Worm (Caenorhabditis elegans) whole organism, L2 larva: Measurements from ENCODE around the gene Y41E3.13.

Source experiments
- aly-2 ChIP-seq: fragments of 150-350 bp; optimal IDR thresholded peaks from 2 replicates; lab custom pipeline; 2014; ENCODE audit warnings: missing biosample characterization, missing genetic modification characterization
- egl-27 ChIP-seq: sonication (generic microtip); optimal IDR thresholded peaks from 3 replicates; lab custom pipeline; 2017; ENCODE audit warnings: missing biosample characterization, missing genetic modification reagents, missing genetic modification characterization
- elt-1 ChIP-seq: fragments of 150-350 bp; optimal IDR thresholded peaks from 2 replicates; lab custom pipeline; 2014; ENCODE audit warnings: missing biosample characterization, missing genetic modification characterization
- lin-39 ChIP-seq: fragments of 150-350 bp; optimal IDR thresholded peaks from 2 replicates; lab custom pipeline; 2014; ENCODE audit warnings: missing biosample characterization, missing genetic modification reagents, missing genetic modification characterization
- mdl-1 ChIP-seq, 2 experiments: fragments of 150-350 bp in 1 of 2; sonication (generic microtip) in 1 of 2; optimal IDR thresholded peaks; 2 replicates each; lab custom pipeline; 2017; ENCODE audit warnings: missing biosample characterization in 2 of 2, missing genetic modification characterization in 2 of 2
- nhr-10 ChIP-seq: sonication (generic microtip); optimal IDR thresholded peaks from 2 replicates; lab custom pipeline; 2017; ENCODE audit warnings: missing biosample characterization, missing genetic modification characterization
- nhr-12 ChIP-seq: fragments of 150-350 bp; optimal IDR thresholded peaks from 2 replicates; lab custom pipeline; 2014; ENCODE audit warnings: missing biosample characterization, missing genetic modification characterization
- nhr-25 ChIP-seq: fragments of 150-350 bp; sonication (generic microtip); optimal IDR thresholded peaks from 3 replicates; lab custom pipeline; 2014; ENCODE audit warnings: missing biosample characterization, missing genetic modification characterization
- unc-62 ChIP-seq: fragments of 150-350 bp; optimal IDR thresholded peaks from 2 replicates; lab custom pipeline; 2014; ENCODE audit warnings: missing biosample characterization, missing genetic modification reagents, missing genetic modification characterization
- ztf-4 ChIP-seq: fragments of 150-350 bp; optimal IDR thresholded peaks from 2 replicates; lab custom pipeline; 2014; ENCODE audit warnings: missing biosample characterization, missing genetic modification characterization

ce11 chrIV:15057994-15058393 lies at the start of gene Y41E3.13:
- TF ChIP-seq egl-27 (tag; lab: Kevin White, UChicago) (no peak), nhr-10 (tag; lab: Kevin White, UChicago) (no peak), elt-1 (tag; lab: Kevin White, UChicago) (no peak), unc-62 (no peak), nhr-25 (no peak), lin-39 (tag; lab: Kevin White, UChicago) (no peak), mdl-1 (tag; optimal IDR thresholded peaks at IDR 0.05; lab: Kevin White, UChicago) (no peak), ztf-4 (tag; lab: Kevin White, UChicago) (no peak), aly-2 (tag; lab: Kevin White, UChicago) (no peak), nhr-12 (tag; lab: Kevin White, UChicago) (no peak)
